Fruit fly (Drosophila melanogaster): ENCODE results near the gene CG42831.

CG42831 gene

DNA sequence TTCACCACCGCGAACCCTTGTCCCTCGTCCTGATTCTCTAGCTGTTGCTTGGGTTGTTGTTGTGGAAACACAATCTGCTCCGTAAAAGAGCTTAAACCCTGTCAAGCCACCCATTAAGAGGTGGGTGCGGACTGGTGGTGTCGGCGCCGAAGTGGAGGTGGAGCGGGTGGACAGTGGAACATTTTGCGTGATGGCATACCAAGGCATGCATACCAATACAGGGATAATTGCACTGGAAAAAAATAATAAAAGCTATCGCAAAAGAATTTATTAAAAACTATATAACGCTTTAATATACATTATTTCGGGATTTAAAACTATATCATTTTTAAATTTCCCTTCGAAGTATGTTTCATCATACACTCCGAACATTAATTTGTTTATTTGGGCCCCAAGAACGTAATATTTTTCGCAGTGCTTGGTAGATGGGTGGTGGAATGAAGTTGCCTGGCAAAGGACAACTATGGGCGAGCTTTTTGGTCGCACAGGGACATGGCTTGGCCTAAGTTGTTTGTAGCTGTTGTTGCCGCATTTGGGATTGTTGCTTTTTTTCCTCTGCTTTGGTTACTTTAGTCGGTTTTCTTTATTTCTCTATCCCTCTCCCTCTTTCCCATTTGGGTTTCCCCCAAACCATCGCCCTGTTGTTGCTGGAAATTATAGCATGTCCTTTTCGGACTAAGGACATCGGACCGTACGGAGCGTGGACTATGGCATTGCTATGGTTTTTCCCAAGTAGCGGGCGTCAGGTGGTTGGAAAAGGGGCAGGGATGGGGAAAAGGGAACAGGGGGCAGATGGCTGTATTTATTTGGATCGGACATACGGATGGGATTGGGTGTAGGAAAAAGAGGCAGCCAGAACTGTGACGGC, 8.0 kb downstream of the CG42831 start (continued):
- TF ChIP-seq Deaf1 (tag; optimal IDR thresholded peaks at IDR 0.05) (peak; percentile 60), Pdp1 (GFP tag; optimal IDR thresholded peaks at IDR 0.05) (peak; percentile 45 to 49), Lpt (GFP tag; optimal IDR thresholded peaks at IDR 0.05) (no peak), luna (GFP tag; optimal IDR thresholded peaks at IDR 0.05) (no peak), CHES-1-like (GFP tag; optimal IDR thresholded peaks at IDR 0.05) (no peak), H15 (GFP tag; IDR thresholded peaks at IDR 0.05) (peak; percentile 44; the same call in 1 of the 3 replicates), croc (GFP tag; conservative IDR thresholded peaks at IDR 0.05) (peak; percentile 54), CG15601 (tag; optimal IDR thresholded peaks at IDR 0.05) (peak; percentile 70), CG4730 (GFP tag; IDR thresholded peaks at IDR 0.05) (peak; percentile 33; the same call in 1 of the 2 replicates), CG13424 (tag; optimal IDR thresholded peaks at IDR 0.05) (peak; percentile 80), nmo (GFP tag; optimal IDR thresholded peaks at IDR 0.05) (peak; percentile 91), CG9215 (GFP tag; IDR thresholded peaks at IDR 0.05) (peak; percentile 51; the same call in 1 of the 2 replicates), mam (GFP tag; optimal IDR thresholded peaks at IDR 0.05) (peak; percentile 42), Dip2 (GFP tag; IDR thresholded peaks at IDR 0.05) (no peak), Dad (GFP tag; optimal IDR thresholded peaks at IDR 0.05) (peak; percentile 40), CG1603 (tag; optimal IDR thresholded peaks at IDR 0.05) (peak; percentile 69), Hr3 (GFP tag; optimal IDR thresholded peaks at IDR 0.05) (peak; percentile 60), CG2889 (GFP tag; IDR thresholded peaks at IDR 0.05) (peak; percentile 76), oc (tag; optimal IDR thresholded peaks at IDR 0.05) (peak; percentile 50), sima (GFP tag; optimal IDR thresholded peaks at IDR 0.05) (peak; percentile 41), hkb (optimal IDR thresholded peaks at IDR 0.05) (no peak), hkb (GFP tag; IDR thresholded peaks at IDR 0.05) (peak; percentile 88), abd-A (tag; optimal IDR thresholded peaks at IDR 0.05) (peak; percentile 93), nom (GFP tag; optimal IDR thresholded peaks at IDR 0.05) (no peak), Sry-β (GFP tag; optimal IDR thresholded peaks at IDR 0.05) (no peak), CoRest (tag; optimal IDR thresholded peaks at IDR 0.05) (peak; percentile 77), Hr39 (optimal IDR thresholded peaks at IDR 0.05) (no peak), CG4282 (GFP tag; optimal IDR thresholded peaks at IDR 0.05) (no peak), CG2875 (GFP tag; optimal IDR thresholded peaks at IDR 0.05) (peak; percentile 30), Scr (GFP tag; IDR thresholded peaks at IDR 0.05; ENCODE audit: partially characterized antibody) (no peak), CG11247 (GFP tag; IDR thresholded peaks at IDR 0.05) (peak; percentile 69), CG8089 (GFP tag; optimal IDR thresholded peaks at IDR 0.05) (no peak), Ravus (GFP tag; IDR thresholded peaks at IDR 0.05) (peak; percentile 11; the same call in 1 of the 2 replicates), pita (GFP tag; optimal IDR thresholded peaks at IDR 0.05) (no peak), CG18599 (GFP tag; optimal IDR thresholded peaks at IDR 0.05) (peak; percentile 95), H2.0 (GFP tag; IDR thresholded peaks at IDR 0.05) (peak; percentile 65), tgo (GFP tag; IDR thresholded peaks at IDR 0.05) (peak; percentile 77), kah (GFP tag; optimal IDR thresholded peaks at IDR 0.05) (peak; percentile 32), HHEX (GFP tag; optimal IDR thresholded peaks at IDR 0.05) (peak; percentile 74), NK7.1 (GFP tag; optimal IDR thresholded peaks at IDR 0.05) (peak; percentile 40), sisA (GFP tag; IDR thresholded peaks at IDR 0.05) (peak; percentile 64), trem (tag; optimal IDR thresholded peaks at IDR 0.05) (peak; percentile 44), twi (tag; optimal IDR thresholded peaks at IDR 0.05) (peak; percentile 20), CG1602 (GFP tag; optimal IDR thresholded peaks at IDR 0.05) (peak; percentile 51), CG30403 (GFP tag; optimal IDR thresholded peaks at IDR 0.05) (peak; percentile 67), tin (GFP tag; optimal IDR thresholded peaks at IDR 0.05) (peak; percentile 62), CG7839 (tag; optimal IDR thresholded peaks at IDR 0.05) (peak; percentile 88), Ssrp (tag; optimal IDR thresholded peaks at IDR 0.05) (peak; percentile 66), Ets97D (GFP tag; optimal IDR thresholded peaks at IDR 0.05) (no peak)

All from whole organism, embryonic.